Worm (Caenorhabditis elegans): Measurements from ENCODE around the gene Y39B6A.37.

- TF ChIP-seq unc-62 (GFP tag; optimal IDR thresholded peaks at IDR 0.05) (no peak), zag-1 (tag; optimal IDR thresholded peaks at IDR 0.05) (no peak), nhr-6 (tag; optimal IDR thresholded peaks at IDR 0.05) (no peak), ztf-11 (tag; optimal IDR thresholded peaks at IDR 0.05) (no peak)
These were observed 46.6 kb downstream of the Y39B6A.37 start, which contains the start of gene asp-17 for ce11 chrV:19037222-19037621.
